Worm (Caenorhabditis elegans): ENCODE data around the gene Y54G11A.14.

DNA sequence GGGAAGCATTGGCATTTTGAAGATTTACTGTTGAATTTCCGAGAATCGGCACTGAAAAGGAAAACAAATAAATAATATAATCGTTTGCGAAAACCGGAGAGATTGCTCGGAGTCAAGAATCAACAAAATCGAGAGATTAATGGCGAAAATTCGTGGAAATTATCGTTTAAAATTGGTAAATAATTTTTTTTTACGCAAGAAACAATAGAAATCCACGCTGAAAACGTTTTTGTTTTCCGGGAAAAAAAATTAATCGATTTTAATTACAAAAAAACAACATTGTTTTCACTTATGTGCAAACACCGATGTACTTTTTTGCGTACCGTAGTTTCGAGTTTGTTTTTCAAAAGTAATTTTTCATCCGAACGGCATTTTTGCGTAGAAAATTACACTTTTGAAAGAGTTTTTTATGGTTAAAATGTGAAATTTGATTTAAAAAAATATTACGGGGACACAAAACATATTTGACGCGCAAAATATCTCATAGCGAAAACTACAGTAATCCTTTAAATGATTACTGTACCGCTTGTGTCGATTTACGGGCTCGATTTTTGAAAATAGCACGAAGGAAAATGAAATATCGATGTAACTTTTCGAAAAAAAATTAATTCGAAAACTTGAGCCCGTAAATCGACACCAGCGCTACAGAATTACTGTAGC lies 7.1 kb upstream of the Y54G11A.14 start, which contains the start of gene ctl-3:
- no peak for TF ChIP-seq ztf-4 (tag; optimal IDR thresholded peaks at IDR 0.05)
- TF ChIP-seq ama-1 (optimal IDR thresholded peaks at IDR 0.05): no peak
- no peak for TF ChIP-seq nhr-25 (tag; optimal IDR thresholded peaks at IDR 0.05)
- no peak for TF ChIP-seq fos-1 (tag; optimal IDR thresholded peaks at IDR 0.05)
- no peak for TF ChIP-seq F13H6.1 (tag; optimal IDR thresholded peaks at IDR 0.05)
- no peak for TF ChIP-seq lin-39 (tag; optimal IDR thresholded peaks at IDR 0.05)
- no peak for TF ChIP-seq sma-3 (GFP tag; optimal IDR thresholded peaks at IDR 0.05)
- TF ChIP-seq mdl-1 (tag; optimal IDR thresholded peaks at IDR 0.05): no peak
- no peak for TF ChIP-seq nhr-6 (tag; optimal IDR thresholded peaks at IDR 0.05)
- TF ChIP-seq nhr-12 (tag; optimal IDR thresholded peaks at IDR 0.05): no peak
- TF ChIP-seq Y55F3AM.14 (GFP tag; optimal IDR thresholded peaks at IDR 0.05): no peak

Measured in whole organism, L2 larva.